Fruit fly (Drosophila melanogaster): ENCODE measurements around the gene lilli.

DNA sequence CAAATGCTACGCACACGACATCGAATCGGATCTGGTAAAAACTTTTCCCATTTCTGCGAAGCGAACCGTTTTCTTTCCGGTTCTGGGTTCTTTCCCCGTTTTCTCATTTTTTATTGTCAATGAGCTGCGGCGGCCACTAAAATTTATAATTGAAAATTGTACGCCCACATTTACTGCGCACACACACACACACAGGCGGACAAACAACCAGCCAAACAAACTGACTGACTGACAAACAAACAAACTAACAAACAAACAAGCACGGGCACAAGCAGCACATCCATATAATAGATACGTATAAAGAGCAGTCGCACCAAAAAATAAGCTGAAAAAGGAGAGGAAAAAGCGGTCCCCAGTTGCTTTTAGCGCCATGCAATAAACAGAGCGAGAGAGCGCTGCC, 5.5 kb downstream of the lilli start:
- TF ChIP-seq psq (optimal IDR thresholded peaks at IDR 0.05), result no peak
- no peak for TF ChIP-seq Dll (optimal IDR thresholded peaks at IDR 0.05)
- no peak for TF ChIP-seq usp (GFP tag; optimal IDR thresholded peaks at IDR 0.05)
